Worm (Caenorhabditis elegans) whole organism, mixed stage, embryonic: ENCODE measurements around the gene T26E4.10.

Source experiments
- M03D4.4 ChIP-seq: sonication (generic microtip); optimal IDR thresholded peaks from 2 replicates; lab custom pipeline; 2017; ENCODE audit warnings: mild to moderate bottlenecking, missing genetic modification characterization, missing compliant biosample characterization
- bed-3 ChIP-seq: fragments of 200-800 bp; sonication (Bioruptor generic); optimal IDR thresholded peaks from 3 replicates; lab custom pipeline; 2018; ENCODE audit warnings: mild to moderate bottlenecking, missing genetic modification characterization, moderate library complexity, missing compliant biosample characterization
- blmp-1 ChIP-seq: fragments of 150-350 bp; optimal IDR thresholded peaks from 2 replicates; lab custom pipeline; 2014; ENCODE audit warnings: missing biosample characterization, missing genetic modification characterization
- ceh-39 ChIP-seq: fragments of 150-350 bp; optimal IDR thresholded peaks from 2 replicates; lab custom pipeline; 2014; ENCODE audit warnings: missing biosample characterization, missing genetic modification characterization
- ceh-43 ChIP-seq: fragments of 200-800 bp; sonication (Bioruptor generic); optimal IDR thresholded peaks from 2 replicates; lab custom pipeline; 2018; ENCODE audit warnings: mild to moderate bottlenecking, missing genetic modification characterization, moderate library complexity, missing compliant biosample characterization
- ceh-83 ChIP-seq: fragments of 200-800 bp; sonication (Bioruptor generic); optimal IDR thresholded peaks from 2 replicates; lab custom pipeline; 2018; ENCODE audit warnings: mild to moderate bottlenecking, missing genetic modification characterization, missing compliant biosample characterization
- ces-1 ChIP-seq: fragments of 150-350 bp; optimal IDR thresholded peaks from 2 replicates; lab custom pipeline; 2014; ENCODE audit warnings: missing biosample characterization, missing genetic modification reagents, missing genetic modification characterization
- drap-1 ChIP-seq: fragments of 200-800 bp; sonication (Bioruptor generic); optimal IDR thresholded peaks from 3 replicates; lab custom pipeline; 2018; ENCODE audit warnings: mild to moderate bottlenecking, missing genetic modification characterization, missing compliant biosample characterization
- elt-1 ChIP-seq: sonication (generic microtip); optimal IDR thresholded peaks from 2 replicates; lab custom pipeline; 2017; ENCODE audit warnings: missing genetic modification characterization, mild to moderate bottlenecking, missing compliant biosample characterization, antibody characterized with exemption, moderate library complexity, borderline replicate concordance; ENCODE audit not compliant: insufficient read depth
- elt-3 ChIP-seq: fragments of 150-350 bp; optimal IDR thresholded peaks from 2 replicates; lab custom pipeline; 2014; ENCODE audit warnings: missing biosample characterization, missing genetic modification characterization
- ham-2 ChIP-seq: fragments of 200-800 bp; sonication (Bioruptor generic); optimal IDR thresholded peaks from 2 replicates; lab custom pipeline; 2018; ENCODE audit warnings: mild to moderate bottlenecking, missing genetic modification characterization, missing compliant biosample characterization
- hlh-1 ChIP-seq: fragments of 150-350 bp; optimal IDR thresholded peaks from 2 replicates; lab custom pipeline; 2014; ENCODE audit warnings: missing biosample characterization, missing genetic modification reagents, missing genetic modification characterization
- lin-13 ChIP-seq: fragments of 150-350 bp; optimal IDR thresholded peaks from 2 replicates; lab custom pipeline; 2014; ENCODE audit warnings: missing biosample characterization, missing genetic modification characterization
- lin-32 ChIP-seq: fragments of 200-800 bp; sonication (Bioruptor generic); optimal IDR thresholded peaks from 2 replicates; lab custom pipeline; 2018; ENCODE audit warnings: mild to moderate bottlenecking, missing genetic modification characterization, missing compliant biosample characterization
- lsy-2 ChIP-seq: fragments of 150-350 bp; optimal IDR thresholded peaks from 2 replicates; lab custom pipeline; 2014; ENCODE audit warnings: missing biosample characterization, missing genetic modification characterization
- mab-5 ChIP-seq: fragments of 150-350 bp; optimal IDR thresholded peaks from 2 replicates; lab custom pipeline; 2014; ENCODE audit warnings: missing biosample characterization, missing genetic modification characterization
- mep-1 ChIP-seq: fragments of 150-350 bp; optimal IDR thresholded peaks from 2 replicates; lab custom pipeline; 2017; ENCODE audit warnings: missing biosample characterization, missing genetic modification reagents, missing genetic modification characterization, inconsistent platforms
- mls-2 ChIP-seq: sonication (generic microtip); optimal IDR thresholded peaks from 2 replicates; lab custom pipeline; 2016; ENCODE audit warnings: mild to moderate bottlenecking, missing genetic modification characterization, moderate library complexity, missing compliant biosample characterization
- nhr-12 ChIP-seq: fragments of 150-350 bp; optimal IDR thresholded peaks from 2 replicates; lab custom pipeline; 2014; ENCODE audit warnings: missing biosample characterization, missing genetic modification characterization
- nhr-2 ChIP-seq: fragments of 150-350 bp; optimal IDR thresholded peaks from 2 replicates; lab custom pipeline; 2014; ENCODE audit warnings: missing biosample characterization, missing genetic modification characterization
- nhr-237 ChIP-seq: fragments of 150-350 bp; optimal IDR thresholded peaks from 2 replicates; lab custom pipeline; 2014; ENCODE audit warnings: missing biosample characterization, missing genetic modification characterization
- nhr-28 ChIP-seq: fragments of 150-350 bp; optimal IDR thresholded peaks from 2 replicates; lab custom pipeline; 2014; ENCODE audit warnings: missing biosample characterization, missing genetic modification characterization
- nhr-76 ChIP-seq: sonication (generic microtip); optimal IDR thresholded peaks from 2 replicates; lab custom pipeline; 2017; ENCODE audit warnings: missing biosample characterization, missing genetic modification characterization
- pha-4 ChIP-seq: fragments of 150-350 bp; optimal IDR thresholded peaks from 2 replicates; lab custom pipeline; 2018; ENCODE audit warnings: missing biosample characterization, missing genetic modification reagents, missing genetic modification characterization
- sem-2 ChIP-seq: fragments of 200-800 bp; sonication (Bioruptor generic); optimal IDR thresholded peaks from 2 replicates; lab custom pipeline; 2018; ENCODE audit warnings: mild to moderate bottlenecking, missing genetic modification characterization, missing compliant biosample characterization
- snpc-4 ChIP-seq: fragments of 150-350 bp; optimal IDR thresholded peaks from 2 replicates; lab custom pipeline; 2014; ENCODE audit warnings: missing biosample characterization, missing genetic modification characterization
- sptf-1 ChIP-seq: sonication (generic microtip); optimal IDR thresholded peaks from 2 replicates; lab custom pipeline; 2017; ENCODE audit warnings: mild to moderate bottlenecking, missing genetic modification characterization, moderate library complexity, missing compliant biosample characterization
- tbx-8 ChIP-seq: fragments of 200-800 bp; sonication (Bioruptor generic); optimal IDR thresholded peaks from 2 replicates; lab custom pipeline; 2018; ENCODE audit warnings: mild to moderate bottlenecking, missing genetic modification characterization, moderate library complexity, missing compliant biosample characterization
- unc-120 ChIP-seq: sonication (generic microtip); optimal IDR thresholded peaks from 2 replicates; lab custom pipeline; 2017; ENCODE audit warnings: missing genetic modification characterization, missing compliant biosample characterization; ENCODE audit not compliant: poor library complexity, severe bottlenecking
- unc-39 ChIP-seq: fragments of 150-350 bp; optimal IDR thresholded peaks from 2 replicates; lab custom pipeline; 2014; ENCODE audit warnings: missing biosample characterization, missing genetic modification characterization
- unc-62 ChIP-seq: fragments of 150-350 bp; optimal IDR thresholded peaks from 2 replicates; lab custom pipeline; 2014; ENCODE audit warnings: missing biosample characterization, missing genetic modification reagents, missing genetic modification characterization
- zip-8 ChIP-seq: fragments of 150-350 bp; optimal IDR thresholded peaks from 2 replicates; lab custom pipeline; 2014; ENCODE audit warnings: missing biosample characterization, missing genetic modification characterization
- ztf-11 ChIP-seq: fragments of 150-350 bp; optimal IDR thresholded peaks from 2 replicates; lab custom pipeline; 2014; ENCODE audit warnings: missing biosample characterization, missing genetic modification characterization

T26E4.10 gene

DNA sequence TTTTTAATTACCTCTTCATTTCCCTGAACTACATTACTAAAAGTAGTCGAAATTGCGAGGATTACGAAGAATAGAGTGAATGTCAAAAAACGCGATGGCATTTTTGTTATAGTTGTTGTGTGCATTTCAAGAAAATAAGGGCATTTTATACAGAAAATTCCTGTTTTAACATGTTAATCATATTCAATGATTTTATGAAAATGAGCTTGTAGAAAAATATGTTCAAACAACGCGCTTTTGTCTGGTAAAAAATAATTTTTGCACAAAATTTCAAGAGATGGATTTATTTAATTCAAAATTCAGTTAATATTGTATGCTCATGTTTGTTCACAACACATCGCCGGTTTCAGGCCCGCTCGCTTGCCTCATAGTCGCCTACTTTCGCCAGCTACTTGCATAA, at the start of gene T26E4.10:
T26E4.10 (minus strand) TSS at position 101 of the 400 bp plus-strand sequence.
- no peak for TF ChIP-seq unc-39 (tag; lab: Kevin White, UChicago)
- TF ChIP-seq nhr-237 = no peak
- TF ChIP-seq sem-2 (GFP tag; lab: Kevin White, UChicago) = no peak
- TF ChIP-seq tbx-8 (GFP tag; lab: Kevin White, UChicago) = no peak
- no peak for TF ChIP-seq elt-1
- no peak for TF ChIP-seq nhr-12 (tag; lab: Kevin White, UChicago)
- TF ChIP-seq lin-32 (GFP tag; lab: Kevin White, UChicago) = no peak
- no peak for TF ChIP-seq zip-8 (tag; lab: Kevin White, UChicago)
- TF ChIP-seq, all 35 proteins: peak for 0

DNA sequence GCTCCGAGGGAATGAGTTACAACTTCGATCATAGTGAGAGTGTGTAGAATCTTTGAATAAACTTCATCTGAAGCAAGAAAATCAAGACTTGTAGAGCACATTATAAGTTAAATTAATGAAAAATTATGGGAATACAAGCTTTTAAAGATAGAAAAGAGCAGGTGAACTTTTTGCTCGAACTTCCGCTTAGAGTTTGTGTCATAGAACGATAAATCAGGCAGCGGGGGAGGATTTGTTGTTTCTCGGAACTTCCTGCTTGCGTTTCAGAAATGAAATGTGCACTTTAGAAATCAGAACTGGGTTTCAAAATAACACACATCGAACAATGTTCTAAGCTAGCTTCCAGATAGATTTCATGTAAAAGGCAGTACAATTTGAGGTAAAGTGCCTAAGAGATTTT, 43.1 kb upstream of the T26E4.10 start, which contains the start of gene srh-149:
srh-149 (minus strand) TSS at position 101 of the 400 bp plus-strand sequence.
- TF ChIP-seq ceh-83 (GFP tag; lab: Kevin White, UChicago) (no peak), snpc-4 (tag; lab: Kevin White, UChicago) (no peak), blmp-1 (tag; lab: Kevin White, UChicago) (no peak), unc-39 (tag; lab: Kevin White, UChicago) (no peak), nhr-12 (tag; lab: Kevin White, UChicago) (no peak), unc-62 (no peak), ceh-39 (tag; lab: Kevin White, UChicago) (no peak), ztf-11 (no peak), ceh-43 (GFP tag; lab: Kevin White, UChicago) (no peak), bed-3 (no peak), drap-1 (GFP tag; lab: Kevin White, UChicago) (no peak), mls-2 (tag; lab: Kevin White, UChicago) (no peak)
- TF ChIP-seq, all 35 proteins: peak for 0

DNA sequence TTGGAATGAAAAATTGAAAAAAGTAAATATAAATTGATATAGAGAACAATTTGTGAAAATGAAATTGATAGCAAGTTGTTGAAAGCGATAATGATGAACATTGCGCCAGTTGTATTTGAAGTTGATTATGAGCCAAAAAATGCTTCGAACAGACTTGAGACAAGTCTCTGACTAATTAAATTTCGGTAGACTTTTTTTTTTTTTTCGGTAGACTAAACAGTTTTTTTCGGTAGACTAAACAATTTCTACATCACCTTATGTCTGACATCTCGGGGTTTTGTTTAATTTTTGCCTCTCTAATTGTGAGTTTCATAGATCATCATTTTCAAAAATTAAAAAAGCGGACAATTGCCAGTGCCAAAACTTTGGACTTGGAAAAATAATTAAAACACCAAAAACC, 35.6 kb upstream of the T26E4.10 start, which contains the start of gene srbc-54:
srbc-54 (minus strand) TSS at position 101 of the 400 bp plus-strand sequence.
- TF ChIP-seq hlh-1 (tag; lab: Kevin White, UChicago) (no peak), unc-120 (no peak), lin-32 (GFP tag; lab: Kevin White, UChicago) (no peak), mls-2 (tag; lab: Kevin White, UChicago) (no peak), unc-39 (tag; lab: Kevin White, UChicago) (no peak), sem-2 (GFP tag; lab: Kevin White, UChicago) (no peak), sptf-1 (tag; lab: Kevin White, UChicago) (no peak), ces-1 (no peak)

DNA sequence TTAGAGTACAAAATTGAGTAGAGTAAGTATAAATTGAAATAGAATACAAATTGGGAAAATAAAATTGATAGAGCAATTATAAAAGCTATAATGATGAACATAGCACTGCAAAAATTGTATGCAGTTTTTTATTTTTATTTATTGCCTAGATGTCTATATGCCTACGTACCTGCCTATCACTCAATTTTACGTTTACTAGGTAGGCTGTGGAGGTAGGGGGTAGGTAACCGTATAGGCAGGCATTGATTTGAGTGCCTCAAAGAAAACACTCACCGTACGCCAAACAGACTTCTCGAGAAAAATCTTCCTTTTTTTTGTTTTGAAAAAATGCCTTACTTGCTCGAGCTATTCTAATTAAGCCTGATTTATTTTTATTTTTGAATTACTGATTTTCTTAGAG, 33.6 kb upstream of the T26E4.10 start, which contains the start of gene srbc-56:
srbc-56 (minus strand) TSS at position 101 of the 400 bp plus-strand sequence.
- TF ChIP-seq pha-4 = no peak
- TF ChIP-seq unc-120 = no peak
- TF ChIP-seq, all 35 proteins: peak for 0

DNA sequence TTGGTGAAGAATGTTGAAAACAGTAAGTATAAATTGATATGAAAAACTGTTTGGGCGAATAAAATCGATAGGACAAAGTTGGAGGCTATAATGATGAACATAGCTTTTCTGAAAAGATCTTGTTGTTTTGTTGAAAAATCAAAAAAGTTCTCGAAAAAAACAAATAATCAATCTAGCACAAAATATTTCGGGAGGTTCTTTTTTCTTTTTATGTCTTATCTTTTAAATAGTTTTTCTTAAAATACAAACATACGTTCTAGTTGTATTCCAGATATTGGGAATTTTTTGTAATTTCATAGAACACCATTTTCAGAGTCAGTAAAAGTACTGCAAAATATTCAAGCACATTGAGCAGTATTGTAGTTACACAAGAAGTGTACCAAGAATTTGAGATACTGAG, 31.9 kb upstream of the T26E4.10 start, which contains the start of gene srbc-55:
srbc-55 (minus strand) TSS at position 101 of the 400 bp plus-strand sequence.
- TF ChIP-seq unc-39 (tag; lab: Kevin White, UChicago) = no peak
- no peak for TF ChIP-seq lin-32 (GFP tag; lab: Kevin White, UChicago)
- no peak for TF ChIP-seq ceh-39 (tag; lab: Kevin White, UChicago)
- no peak for TF ChIP-seq ces-1
- no peak for TF ChIP-seq unc-120
- TF ChIP-seq hlh-1 (tag; lab: Kevin White, UChicago) = no peak
- TF ChIP-seq elt-3 = no peak
- TF ChIP-seq nhr-12 (tag; lab: Kevin White, UChicago) = no peak
- TF ChIP-seq tbx-8 (GFP tag; lab: Kevin White, UChicago) = no peak
- no peak for TF ChIP-seq lsy-2
- no peak for TF ChIP-seq M03D4.4 (tag; lab: Kevin White, UChicago)
- TF ChIP-seq elt-1 = no peak
- no peak for TF ChIP-seq lin-13 (tag; lab: Kevin White, UChicago)
- TF ChIP-seq snpc-4 (tag; lab: Kevin White, UChicago) = no peak
- no peak for TF ChIP-seq pha-4
- no peak for TF ChIP-seq sem-2 (GFP tag; lab: Kevin White, UChicago)
- TF ChIP-seq sptf-1 (tag; lab: Kevin White, UChicago) = no peak
- no peak for TF ChIP-seq nhr-76 (tag; lab: Kevin White, UChicago)

DNA sequence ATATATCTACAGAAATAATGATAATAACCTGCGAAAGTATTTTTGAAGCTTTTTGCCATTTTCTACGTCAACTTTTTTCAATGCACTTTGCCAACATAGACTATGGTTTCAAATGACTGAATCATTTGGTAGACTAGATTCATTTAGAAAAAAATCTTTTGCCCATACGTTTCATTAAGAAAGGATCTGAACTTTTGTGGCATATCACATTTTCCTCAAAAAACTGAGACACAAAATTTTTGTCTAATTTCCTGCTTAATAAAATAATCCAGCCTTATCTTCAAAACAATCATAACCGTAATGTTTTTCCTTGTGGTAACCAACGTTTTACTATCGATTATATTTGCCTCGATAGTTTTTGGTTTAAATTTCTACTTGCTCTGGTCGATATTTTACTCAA, 28.1 kb upstream of the T26E4.10 start, which contains the start of gene srbc-51:
srbc-51 (plus strand) TSS at position 301 of the 400 bp plus-strand sequence.
- TF ChIP-seq mls-2 (tag; lab: Kevin White, UChicago) (no peak), pha-4 (no peak), drap-1 (GFP tag; lab: Kevin White, UChicago) (no peak), lin-13 (tag; lab: Kevin White, UChicago) (no peak), nhr-28 (no peak), sem-2 (GFP tag; lab: Kevin White, UChicago) (no peak), elt-3 (no peak), ham-2 (no peak), bed-3 (no peak), nhr-2 (tag; lab: Kevin White, UChicago) (no peak), nhr-237 (no peak), mab-5 (tag; lab: Kevin White, UChicago) (no peak), M03D4.4 (tag; lab: Kevin White, UChicago) (no peak), ztf-11 (no peak), ceh-43 (GFP tag; lab: Kevin White, UChicago) (no peak), zip-8 (tag; lab: Kevin White, UChicago) (no peak), snpc-4 (tag; lab: Kevin White, UChicago) (no peak), mep-1 (tag; lab: Kevin White, UChicago) (no peak), hlh-1 (tag; lab: Kevin White, UChicago) (no peak)
